Fruit fly (Drosophila melanogaster) Kc167 (cell line): ENCODE measurements around the gene Rev1.

Experiments used
- Myc ChIP-seq: fragments of >200 bp; optimal IDR thresholded peaks from 2 replicates; lab custom pipeline; 2017; ENCODE audit warnings: missing external identifiers
- h ChIP-seq: fragments of >200 bp; optimal IDR thresholded peaks from 3 replicates; lab custom pipeline; 2018; ENCODE audit warnings: missing external identifiers

dm6 chr3L:642865-643738, 11.1 kb upstream of the Rev1 start:
- TF ChIP-seq h (lab: Kevin White, UChicago): no peak
- no peak for TF ChIP-seq Myc (lab: Kevin White, UChicago)
